Fruit fly (Drosophila melanogaster) whole organism, prepupa: ENCODE measurements around the gene CG17108.
A peak's percentile ranks its signal among the peaks of the same experiment; 100 is the strongest.

ENCODE experiments used
- CG10631 ChIP-seq: fragments of 200-800 bp; sonication (Bioruptor generic); optimal IDR thresholded peaks from 2 replicates; lab custom pipeline; 2016; ENCODE audit warnings: missing biosample characterization, missing genetic modification characterization
- CG10669 ChIP-seq: fragments of 200-800 bp; sonication (Bioruptor generic); optimal IDR thresholded peaks from 3 replicates; lab custom pipeline; 2018; ENCODE audit warnings: missing biosample characterization, mild to moderate bottlenecking, missing genetic modification characterization, moderate library complexity
- CG15336 ChIP-seq: fragments of 200-800 bp; sonication (Bioruptor generic); IDR thresholded peaks from 2 replicates; pipeline ENCODE4 v1.3.6; 2022; ENCODE audit warnings: missing biosample characterization, missing genetic modification characterization
- CG1621 ChIP-seq: fragments of 200-800 bp; sonication (Bioruptor generic); optimal IDR thresholded peaks from 3 replicates; lab custom pipeline; 2018; ENCODE audit warnings: missing biosample characterization, mild to moderate bottlenecking, missing genetic modification characterization
- CG16779 ChIP-seq: fragments of 200-800 bp; sonication (Bioruptor generic); optimal IDR thresholded peaks from 3 replicates; lab custom pipeline; 2017; ENCODE audit warnings: missing biosample characterization, mild to moderate bottlenecking, missing genetic modification characterization
- CG3032 ChIP-seq: fragments of 200-800 bp; optimal IDR thresholded peaks from 2 replicates; lab custom pipeline; 2019; ENCODE audit warnings: missing biosample characterization, mild to moderate bottlenecking, missing genetic modification characterization, moderate library complexity
- CG32006 ChIP-seq: fragments of 200-800 bp; sonication (Bioruptor generic); optimal IDR thresholded peaks from 3 replicates; lab custom pipeline; 2017; ENCODE audit warnings: missing biosample characterization, mild to moderate bottlenecking, missing genetic modification characterization
- CG34406 ChIP-seq: fragments of 200-800 bp; sonication (Bioruptor generic); optimal IDR thresholded peaks from 3 replicates; lab custom pipeline; 2016; ENCODE audit warnings: missing biosample characterization, missing genetic modification characterization
- CG3919 ChIP-seq: fragments of 200-800 bp; sonication (Bioruptor generic); optimal IDR thresholded peaks from 3 replicates; lab custom pipeline; 2016; ENCODE audit warnings: missing biosample characterization, missing genetic modification characterization
- CG4318 ChIP-seq: fragments of 200-800 bp; sonication (Bioruptor generic); optimal IDR thresholded peaks from 3 replicates; lab custom pipeline; 2017; ENCODE audit warnings: missing biosample characterization, mild to moderate bottlenecking, missing genetic modification characterization
- CG6163 ChIP-seq: fragments of 200-800 bp; sonication (Bioruptor generic); IDR thresholded peaks from 3 replicates; pipeline ENCODE4 v1.3.6; 2022; ENCODE audit warnings: missing biosample characterization, missing genetic modification characterization
- CG6276 ChIP-seq: fragments of 200-800 bp; sonication (Bioruptor generic); optimal IDR thresholded peaks from 2 replicates; lab custom pipeline; 2017; ENCODE audit warnings: missing biosample characterization, mild to moderate bottlenecking, missing genetic modification characterization
- CG6792 ChIP-seq: fragments of 200-800 bp; sonication (Bioruptor generic); optimal IDR thresholded peaks from 3 replicates; lab custom pipeline; 2016; ENCODE audit warnings: missing biosample characterization, missing genetic modification characterization
- CG6808 ChIP-seq: fragments of 200-800 bp; sonication (Bioruptor generic); optimal IDR thresholded peaks from 3 replicates; lab custom pipeline; 2017; ENCODE audit warnings: missing biosample characterization, missing genetic modification characterization, mild to moderate bottlenecking, moderate library complexity, missing genetic modification reagents
- CG6854 ChIP-seq: fragments of 200-800 bp; sonication (Bioruptor generic); optimal IDR thresholded peaks from 2 replicates; lab custom pipeline; 2017; ENCODE audit warnings: missing biosample characterization, mild to moderate bottlenecking, missing genetic modification characterization
- CG7368 ChIP-seq: fragments of 200-800 bp; sonication (Bioruptor generic); optimal IDR thresholded peaks from 3 replicates; lab custom pipeline; 2016; ENCODE audit warnings: missing biosample characterization, missing genetic modification characterization
- CG8632 ChIP-seq: fragments of 200-800 bp; sonication (Bioruptor generic); optimal IDR thresholded peaks from 3 replicates; lab custom pipeline; 2016; ENCODE audit warnings: missing biosample characterization, missing genetic modification characterization
- CG9139 ChIP-seq: fragments of 200-800 bp; sonication (Bioruptor generic); optimal IDR thresholded peaks from 3 replicates; lab custom pipeline; 2017; ENCODE audit warnings: missing biosample characterization, mild to moderate bottlenecking, missing genetic modification characterization
- Eip75B ChIP-seq: fragments of 200-800 bp; sonication (Bioruptor generic); optimal IDR thresholded peaks from 3 replicates; lab custom pipeline; 2016; ENCODE audit warnings: missing biosample characterization, missing genetic modification characterization
- Eip78C ChIP-seq: fragments of 200-800 bp; sonication (Bioruptor generic); peaks from one replicate; lab custom pipeline; 2016; ENCODE audit warnings: missing biosample characterization, missing genetic modification characterization
- Eip93F ChIP-seq: fragments of 200-800 bp; sonication (Bioruptor generic); optimal IDR thresholded peaks from 2 replicates; lab custom pipeline; 2016; ENCODE audit warnings: missing biosample characterization, mild to moderate bottlenecking, missing genetic modification characterization
- Ets21C ChIP-seq: fragments of 200-800 bp; sonication (Bioruptor generic); optimal IDR thresholded peaks from 3 replicates; lab custom pipeline; 2016; ENCODE audit warnings: missing biosample characterization, missing genetic modification characterization
- Hr38 ChIP-seq: sonication (Bioruptor generic); optimal IDR thresholded peaks from 2 replicates; lab custom pipeline; 2016; ENCODE audit warnings: missing biosample characterization, missing genetic modification characterization
- Hr39 ChIP-seq: fragments of 200-800 bp; sonication (Bioruptor generic); optimal IDR thresholded peaks from 2 replicates; lab custom pipeline; 2016; ENCODE audit warnings: missing biosample characterization, missing genetic modification characterization
- Hr4 ChIP-seq: fragments of 200-800 bp; sonication (Bioruptor generic); optimal IDR thresholded peaks from 3 replicates; lab custom pipeline; 2016; ENCODE audit warnings: missing biosample characterization, missing genetic modification characterization
- Lpt ChIP-seq: fragments of 200-800 bp; sonication (Bioruptor generic); optimal IDR thresholded peaks from 3 replicates; lab custom pipeline; 2016; ENCODE audit warnings: missing biosample characterization, missing genetic modification characterization
- Met ChIP-seq: fragments of 200-800 bp; sonication (Bioruptor generic); optimal IDR thresholded peaks from 3 replicates; lab custom pipeline; 2016; ENCODE audit warnings: missing biosample characterization, missing genetic modification characterization
- OdsH ChIP-seq: fragments of 200-800 bp; sonication (Bioruptor generic); optimal IDR thresholded peaks from 3 replicates; lab custom pipeline; 2016; ENCODE audit warnings: missing biosample characterization, missing genetic modification characterization
- Smox ChIP-seq: fragments of 200-800 bp; sonication (Bioruptor generic); optimal IDR thresholded peaks from 3 replicates; lab custom pipeline; 2016; ENCODE audit warnings: missing biosample characterization, missing genetic modification characterization
- Sox14 ChIP-seq: fragments of 200-800 bp; sonication (Bioruptor generic); optimal IDR thresholded peaks from 3 replicates; lab custom pipeline; 2016; ENCODE audit warnings: missing biosample characterization, missing genetic modification characterization
- Sox15 ChIP-seq: fragments of 200-800 bp; sonication (Bioruptor generic); optimal IDR thresholded peaks from 3 replicates; lab custom pipeline; 2016; ENCODE audit warnings: missing biosample characterization, missing genetic modification characterization
- achi ChIP-seq: fragments of 200-800 bp; sonication (Bioruptor generic); optimal IDR thresholded peaks from 3 replicates; lab custom pipeline; 2016; ENCODE audit warnings: missing biosample characterization, missing genetic modification characterization
- acj6 ChIP-seq: fragments of 200-800 bp; sonication (Bioruptor generic); optimal IDR thresholded peaks from 3 replicates; lab custom pipeline; 2016; ENCODE audit warnings: missing biosample characterization, missing genetic modification characterization
- cyc ChIP-seq: fragments of 200-800 bp; sonication (Bioruptor generic); optimal IDR thresholded peaks from 3 replicates; lab custom pipeline; 2016; ENCODE audit warnings: missing biosample characterization, missing genetic modification characterization
- dac ChIP-seq: fragments of 200-800 bp; sonication (Bioruptor generic); optimal IDR thresholded peaks from 2 replicates; lab custom pipeline; 2017; ENCODE audit warnings: missing biosample characterization, mild to moderate bottlenecking, missing genetic modification characterization
- dsx ChIP-seq: fragments of 200-800 bp; optimal IDR thresholded peaks from 3 replicates; lab custom pipeline; 2019; ENCODE audit warnings: missing biosample characterization, mild to moderate bottlenecking, missing genetic modification characterization, moderate library complexity; ENCODE audit not compliant: poor library complexity, severe bottlenecking
- eg ChIP-seq: fragments of 200-800 bp; sonication (Bioruptor generic); IDR thresholded peaks from 3 replicates; pipeline ENCODE4 v1.3.6; 2022; ENCODE audit warnings: missing biosample characterization, missing genetic modification characterization
- esn ChIP-seq: fragments of 200-800 bp; sonication (Bioruptor generic); optimal IDR thresholded peaks from 2 replicates; lab custom pipeline; 2016; ENCODE audit warnings: missing biosample characterization, mild to moderate bottlenecking, missing genetic modification characterization, moderate library complexity
- fd59A ChIP-seq: fragments of 200-800 bp; sonication (Bioruptor generic); optimal IDR thresholded peaks from 2 replicates; lab custom pipeline; 2017; ENCODE audit warnings: missing biosample characterization, mild to moderate bottlenecking, missing genetic modification characterization, missing genetic modification reagents
- fd85E ChIP-seq: fragments of 200-800 bp; sonication (Bioruptor generic); optimal IDR thresholded peaks from 3 replicates; lab custom pipeline; 2016; ENCODE audit warnings: missing biosample characterization, missing genetic modification characterization
- fkh ChIP-seq: fragments of 200-800 bp; sonication (Bioruptor generic); optimal IDR thresholded peaks from 3 replicates; lab custom pipeline; 2017; ENCODE audit warnings: missing biosample characterization, mild to moderate bottlenecking, missing genetic modification characterization, moderate library complexity
- pdm3 ChIP-seq: fragments of 200-800 bp; sonication (Bioruptor generic); optimal IDR thresholded peaks from 3 replicates; lab custom pipeline; 2016; ENCODE audit warnings: missing biosample characterization, missing genetic modification characterization
- salr ChIP-seq, 2 experiments: fragments of 200-800 bp; sonication (Bioruptor generic); optimal IDR thresholded peaks; 3 replicates each; lab custom pipeline; 2016 to 2018; ENCODE audit warnings: missing biosample characterization in 2 of 2, missing genetic modification characterization in 2 of 2, mild to moderate bottlenecking in 1 of 2
- spab ChIP-seq: fragments of 200-800 bp; sonication (Bioruptor generic); optimal IDR thresholded peaks from 2 replicates; lab custom pipeline; 2017; ENCODE audit warnings: missing biosample characterization, mild to moderate bottlenecking, missing genetic modification characterization, missing genetic modification reagents
- ss ChIP-seq, 2 experiments: fragments of 200-800 bp; sonication (Bioruptor generic); optimal IDR thresholded peaks; 2 replicates in 1 of 2; 3 replicates in 1 of 2; lab custom pipeline; 2017 to 2018; ENCODE audit warnings: mild to moderate bottlenecking in 2 of 2, missing biosample characterization in 2 of 2, missing genetic modification characterization in 2 of 2, moderate library complexity in 1 of 2
- vri ChIP-seq: fragments of 200-800 bp; sonication (Bioruptor generic); optimal IDR thresholded peaks from 3 replicates; lab custom pipeline; 2016; ENCODE audit warnings: missing biosample characterization, mild to moderate bottlenecking, missing genetic modification characterization

CG17108 gene

DNA sequence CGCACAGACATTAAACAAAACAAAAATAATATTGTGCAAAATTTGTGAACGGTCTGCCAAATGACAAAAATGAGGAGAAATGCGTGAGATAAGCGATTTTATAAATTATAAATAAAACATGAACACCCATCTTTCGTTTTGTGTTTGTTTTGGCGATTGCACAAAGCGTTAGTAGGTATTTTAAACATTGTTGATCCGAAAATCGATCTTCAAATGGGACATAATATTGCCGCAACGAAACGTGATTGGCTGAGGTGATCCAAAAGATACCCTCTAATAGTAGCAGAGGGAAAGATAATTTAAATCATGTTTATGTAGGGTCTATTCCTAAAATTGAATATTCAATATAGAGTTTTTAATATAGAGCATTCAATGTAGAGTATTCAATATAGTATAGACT is 14.3 kb downstream of the CG17108 start (continued):
- no peak for TF ChIP-seq ss (GFP tag; optimal IDR thresholded peaks at IDR 0.05; lab: Kevin White, UChicago)
- no peak for TF ChIP-seq CG4318 (GFP tag; lab: Kevin White, UChicago)
- no peak for TF ChIP-seq CG6792 (GFP tag; lab: Kevin White, UChicago)
- no peak for TF ChIP-seq CG6854
- TF ChIP-seq CG3032 (tag; lab: Kevin White, UChicago), result no peak
- TF ChIP-seq Sox14, result no peak
- TF ChIP-seq CG8632, result no peak
- no peak for TF ChIP-seq fkh (GFP tag; lab: Kevin White, UChicago)
- no peak for TF ChIP-seq CG10669
- no peak for TF ChIP-seq salr (GFP tag; optimal IDR thresholded peaks at IDR 0.05; lab: Kevin White, UChicago)
- no peak for TF ChIP-seq achi (GFP tag; lab: Kevin White, UChicago)
- TF ChIP-seq CG32006 (GFP tag; lab: Kevin White, UChicago), result peak; percentile 16
- TF ChIP-seq eg (GFP tag; lab: Robert Waterston, UW), result no peak
- TF ChIP-seq Eip75B (GFP tag; lab: Kevin White, UChicago), result no peak
- TF ChIP-seq CG6163 (GFP tag; lab: Robert Waterston, UW), result 0 out of 3 replicates have a peak, but pooled peaks have one; percentile 26
- no peak for TF ChIP-seq Eip93F (GFP tag; lab: Kevin White, UChicago)
- no peak for TF ChIP-seq OdsH (GFP tag; lab: Kevin White, UChicago)
- no peak for TF ChIP-seq acj6 (GFP tag; lab: Kevin White, UChicago)
- TF ChIP-seq Lpt (GFP tag; lab: Kevin White, UChicago), result no peak
- TF ChIP-seq fd85E (GFP tag; lab: Kevin White, UChicago), result no peak
- no peak for TF ChIP-seq Ets21C
- no peak for TF ChIP-seq pdm3 (GFP tag; lab: Kevin White, UChicago)
- no peak for TF ChIP-seq cyc
- TF ChIP-seq Met (GFP tag; lab: Kevin White, UChicago), result peak; percentile 5
- no peak for TF ChIP-seq CG6276
- no peak for TF ChIP-seq fd59A (GFP tag; lab: Kevin White, UChicago)
- no peak for TF ChIP-seq CG10631
- no peak for TF ChIP-seq dsx (GFP tag; lab: Kevin White, UChicago)
- TF ChIP-seq CG1621 (tag; lab: Kevin White, UChicago), result no peak
- no peak for TF ChIP-seq CG3919 (GFP tag; lab: Kevin White, UChicago)
- no peak for TF ChIP-seq CG7368 (GFP tag; lab: Kevin White, UChicago)
- TF ChIP-seq CG16779 (tag; lab: Kevin White, UChicago), result no peak
- TF ChIP-seq CG15336, result 0 out of 2 replicates have a peak, but pooled peaks have one; percentile 30
- no peak for TF ChIP-seq CG9139 (GFP tag; lab: Kevin White, UChicago)
- no peak for TF ChIP-seq Hr38

DNA sequence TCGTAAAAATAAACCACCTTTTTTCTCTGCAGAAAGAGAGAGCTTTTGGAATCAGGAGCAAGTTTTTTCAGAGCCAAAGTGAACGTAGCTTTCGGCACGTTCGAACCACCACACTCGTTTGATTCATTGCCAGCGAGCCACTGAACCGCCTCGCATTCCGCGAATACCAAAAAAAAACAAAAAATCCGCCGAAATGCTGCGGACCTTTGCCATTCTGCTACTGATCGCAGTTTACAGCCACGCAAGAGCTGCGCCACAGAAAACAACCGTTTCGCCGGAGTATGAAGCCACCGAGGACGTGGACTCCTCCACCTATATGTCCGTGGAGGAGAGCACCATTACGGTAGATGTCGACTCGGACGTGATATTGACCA is 16.2 kb downstream of the CG17108 start:
- TF ChIP-seq CG15336 (peak; percentile 4; the same call in 1 of the 2 replicates), CG8632 (no peak), CG32006 (GFP tag; lab: Kevin White, UChicago) (peak; percentile 26)

DNA sequence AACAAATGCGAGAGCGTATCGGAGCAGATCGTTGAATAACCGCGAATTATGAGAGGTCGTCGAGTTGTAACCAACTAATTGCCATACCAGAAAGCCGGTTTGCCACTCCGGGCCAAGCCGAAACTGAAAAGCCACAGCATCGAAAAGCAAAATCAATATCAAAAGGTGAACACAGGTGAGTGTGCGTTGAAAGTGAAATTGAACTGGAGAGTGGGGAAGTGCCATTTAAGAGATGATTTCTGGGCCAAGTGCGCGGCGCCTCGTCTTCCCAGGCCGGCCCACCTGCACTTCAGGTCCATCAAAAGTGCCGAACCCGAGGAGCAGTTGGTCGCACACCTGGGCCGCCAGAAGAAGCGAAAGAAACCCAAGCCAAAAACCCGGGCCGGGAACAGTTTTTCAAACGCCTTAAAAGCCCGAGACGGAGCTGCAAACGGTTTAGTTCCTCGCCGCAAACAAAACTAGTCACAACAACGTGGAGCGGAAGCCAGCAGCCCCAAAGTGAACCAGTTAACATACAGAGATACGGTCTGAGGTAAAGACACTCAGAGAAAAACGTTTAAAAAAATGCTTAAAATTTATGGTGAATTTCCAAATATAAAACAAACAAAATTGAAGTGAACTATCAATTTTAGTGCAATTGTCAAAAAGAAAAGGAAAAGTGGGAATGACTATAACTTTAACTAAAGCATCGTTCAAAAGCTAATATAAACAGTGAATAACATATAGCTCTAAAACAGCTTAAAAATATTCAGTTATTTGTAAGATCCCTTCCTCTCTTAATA is 16.8 kb downstream of the CG17108 start, which contains the start of gene CG17104:
Gene CG17104 (plus strand): TSS at position 266 of the 782 bp plus-strand sequence.
- TF ChIP-seq ss (GFP tag; optimal IDR thresholded peaks at IDR 0.05; lab: Kevin White, UChicago) (peak; percentile 47 to 73), vri (GFP tag; lab: Kevin White, UChicago) (peak; percentile 6), Hr4 (GFP tag; lab: Kevin White, UChicago) (peak; percentile 81), CG34406 (GFP tag; lab: Kevin White, UChicago) (peak; percentile 55), OdsH (GFP tag; lab: Kevin White, UChicago) (peak; percentile 71), CG6854 (no peak), spab (GFP tag; lab: Kevin White, UChicago) (peak; percentile 36), Hr39 (GFP tag; lab: Kevin White, UChicago) (peak; percentile 52), Eip93F (GFP tag; lab: Kevin White, UChicago) (no peak), Smox (GFP tag; lab: Kevin White, UChicago) (peak; percentile 55), Lpt (GFP tag; lab: Kevin White, UChicago) (peak; percentile 68), Eip78C (peak; percentile 94), CG15336 (peak; percentile 82), CG6808 (GFP tag; lab: Kevin White, UChicago) (peak; percentile 56), dsx (GFP tag; lab: Kevin White, UChicago) (peak; percentile 61), Sox15 (GFP tag; lab: Kevin White, UChicago) (peak; percentile 35), esn (peak; percentile 65), acj6 (GFP tag; lab: Kevin White, UChicago) (peak; percentile 61), fd85E (GFP tag; lab: Kevin White, UChicago) (no peak), CG32006 (GFP tag; lab: Kevin White, UChicago) (peak; percentile 89), dac (GFP tag; lab: Kevin White, UChicago) (peak; percentile 39), pdm3 (GFP tag; lab: Kevin White, UChicago) (peak; percentile 73)
